Worm (Caenorhabditis elegans): ENCODE results near the gene kvs-3.
A peak's percentile ranks its signal among the peaks of the same experiment; 100 is the strongest.

Gene kvs-3

DNA sequence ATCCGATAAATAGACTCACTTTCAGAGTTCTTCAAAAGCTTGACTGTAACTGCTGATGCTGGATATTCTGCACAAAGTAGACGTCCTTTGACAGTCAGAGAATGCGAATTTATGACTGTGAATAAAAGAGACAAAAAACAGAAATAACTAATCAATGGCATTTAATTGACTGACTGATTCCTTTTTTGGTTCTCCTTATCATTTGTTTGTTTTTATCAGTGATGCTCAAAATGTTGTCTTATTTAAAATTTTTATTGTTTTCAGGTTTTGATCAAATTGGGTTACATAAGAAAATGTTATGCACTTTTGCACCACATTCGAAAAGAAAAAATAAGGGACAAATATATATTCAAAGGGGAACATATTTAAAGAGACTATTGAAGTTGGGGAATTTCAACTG is 38.2 kb downstream of the kvs-3 start, which contains the start of gene ttr-49:
ttr-49 (minus strand) TSS at position 171 of the 400 bp plus-strand sequence.
- TF ChIP-seq mxl-3 (GFP tag; optimal IDR thresholded peaks at IDR 0.05) = no peak
- peak; percentile 27 for TF ChIP-seq dve-1 (tag; optimal IDR thresholded peaks at IDR 0.05; ENCODE audit: insufficient read depth)
- TF ChIP-seq daf-16 (GFP tag; optimal IDR thresholded peaks at IDR 0.05) = no peak
- TF ChIP-seq daf-16 (tag; optimal IDR thresholded peaks at IDR 0.05) = peak; percentile 73
- TF ChIP-seq pqm-1 (tag; optimal IDR thresholded peaks at IDR 0.05) = peak; percentile 30
- TF ChIP-seq dmd-6 (GFP tag; IDR thresholded peaks at IDR 0.05) = 0 out of 2 replicates have a peak, but pooled peaks have one; percentile 22

ce11 chrV:9359674-9360073 is 41.6 kb downstream of the kvs-3 start, which contains the start of gene gpa-3:
TSS of gene gpa-3 (minus strand) at chrV:9359774.
- peak in 1 of 2 experiments; percentile 68 for TF ChIP-seq unc-62 (GFP tag; optimal IDR thresholded peaks at IDR 0.05 in 1 of 2)
- TF ChIP-seq unc-62 (tag; optimal IDR thresholded peaks at IDR 0.05) = no peak
- no peak for TF ChIP-seq daf-12 (tag; optimal IDR thresholded peaks at IDR 0.05)
- no peak for TF ChIP-seq F49E8.2 (tag; optimal IDR thresholded peaks at IDR 0.05; ENCODE audit: borderline replicate concordance)
- TF ChIP-seq lin-15B (tag; optimal IDR thresholded peaks at IDR 0.05) = no peak
- TF ChIP-seq F44E2.7 (GFP tag; IDR thresholded peaks at IDR 0.05) = no peak

Data from whole organism, L4 larva.